Worm (Caenorhabditis elegans) whole organism, midembryonic: Measurements from ENCODE around the gene mgrn-1.

Experiments used
- T22C8.4 ChIP-seq: fragments of 200-800 bp; sonication (Bioruptor generic); IDR thresholded peaks from 2 replicates; pipeline ENCODE4 v1.3.6; 2022; ENCODE audit warnings: missing genetic modification characterization, missing compliant biosample characterization
- cog-1 ChIP-seq: sonication (generic microtip); optimal IDR thresholded peaks from 2 replicates; lab custom pipeline; 2016; ENCODE audit warnings: missing genetic modification characterization, missing compliant biosample characterization
- flt-1 ChIP-seq: fragments of 200-800 bp; sonication (Bioruptor generic); IDR thresholded peaks from 2 replicates; pipeline ENCODE4 v1.3.6; 2022; ENCODE audit warnings: missing genetic modification characterization, missing compliant biosample characterization
- klf-2 ChIP-seq: fragments of 200-800 bp; sonication (Bioruptor generic); conservative IDR thresholded peaks from 2 replicates; pipeline ENCODE4 v1.3.6; 2022; ENCODE audit warnings: missing genetic modification reagents, missing genetic modification characterization, missing compliant biosample characterization
- med-1 ChIP-seq: sonication (generic microtip); optimal IDR thresholded peaks from 2 replicates; lab custom pipeline; 2017; ENCODE audit warnings: missing genetic modification characterization, mild to moderate bottlenecking, missing compliant biosample characterization, antibody characterized with exemption, missing genetic modification reagents; ENCODE audit not compliant: insufficient read depth
- tab-1 ChIP-seq: fragments of 200-800 bp; sonication (Bioruptor generic); IDR thresholded peaks from 2 replicates; pipeline ENCODE4 v1.3.6; 2022; ENCODE audit warnings: missing genetic modification characterization, missing compliant biosample characterization
- ztf-23 ChIP-seq: fragments of 200-800 bp; sonication (Bioruptor generic); IDR thresholded peaks from 2 replicates; pipeline ENCODE4 v1.3.6; 2022; ENCODE audit warnings: missing genetic modification reagents, missing genetic modification characterization, missing compliant biosample characterization
- ztf-29 ChIP-seq: fragments of 200-800 bp; sonication (Bioruptor generic); IDR thresholded peaks from 2 replicates; pipeline ENCODE4 v1.3.6; 2022; ENCODE audit warnings: missing genetic modification reagents, missing genetic modification characterization, missing compliant biosample characterization

ce11 chrX:14281526-14281925 is 30.0 kb downstream of the mgrn-1 start, which contains the start of gene E02H4.2:
- TF ChIP-seq T22C8.4 (no peak), cog-1 (tag; lab: Kevin White, UChicago) (no peak), tab-1 (GFP tag; lab: Robert Waterston, UW) (no peak), ztf-23 (GFP tag; lab: Robert Waterston, UW) (no peak), flt-1 (no peak), klf-2 (GFP tag; lab: Robert Waterston, UW) (no peak), med-1 (GFP tag; lab: Kevin White, UChicago) (no peak), ztf-29 (GFP tag; lab: Robert Waterston, UW) (no peak)
